Fruit fly (Drosophila melanogaster) whole organism, embryonic: ENCODE data around the gene CG6569.

Source experiments
- Ada2b ChIP-seq: fragments of 200-800 bp; sonication (Bioruptor generic); IDR thresholded peaks from 2 replicates; pipeline ENCODE4 v1.3.6; 2022; ENCODE audit warnings: missing biosample characterization, missing genetic modification characterization
- BEAF-32 ChIP-seq: fragments of 200-800 bp; sonication (Bioruptor generic); optimal IDR thresholded peaks from 3 replicates; lab custom pipeline; 2017; ENCODE audit warnings: missing biosample characterization, missing genetic modification characterization, mild to moderate bottlenecking, moderate library complexity, missing genetic modification reagents
- CG11247 ChIP-seq: fragments of 200-800 bp; sonication (Bioruptor generic); IDR thresholded peaks from 2 replicates; pipeline ENCODE4 v1.3.6; 2022; ENCODE audit warnings: missing biosample characterization, missing genetic modification characterization
- CG11504 ChIP-seq: fragments of 200-800 bp; sonication (Bioruptor generic); optimal IDR thresholded peaks from 3 replicates; lab custom pipeline; 2019; ENCODE audit warnings: missing biosample characterization, mild to moderate bottlenecking, missing genetic modification characterization, moderate library complexity
- CG12236 ChIP-seq: fragments of 200-800 bp; sonication (Bioruptor generic); optimal IDR thresholded peaks from 2 replicates; lab custom pipeline; 2016; ENCODE audit warnings: missing biosample characterization, missing genetic modification characterization
- CG12659 ChIP-seq: fragments of 200-800 bp; sonication (Bioruptor generic); optimal IDR thresholded peaks from 3 replicates; lab custom pipeline; 2017; ENCODE audit warnings: mild to moderate bottlenecking, missing biosample characterization, missing genetic modification reagents, missing genetic modification characterization
- CG13624 ChIP-seq: fragments of 200-800 bp; sonication (Bioruptor generic); optimal IDR thresholded peaks from 2 replicates; lab custom pipeline; 2016; ENCODE audit warnings: missing biosample characterization, missing genetic modification characterization
- CG15011 ChIP-seq: fragments of 200-800 bp; sonication (Bioruptor generic); optimal IDR thresholded peaks from 3 replicates; lab custom pipeline; 2018; ENCODE audit warnings: missing biosample characterization, mild to moderate bottlenecking, missing genetic modification characterization
- CG15073 ChIP-seq: fragments of 200-800 bp; sonication (Bioruptor generic); optimal IDR thresholded peaks from 2 replicates; lab custom pipeline; 2016; ENCODE audit warnings: missing biosample characterization, missing genetic modification characterization
- CG15269 ChIP-seq: fragments of 200-800 bp; sonication (Bioruptor generic); optimal IDR thresholded peaks from 2 replicates; lab custom pipeline; 2018; ENCODE audit warnings: missing biosample characterization, mild to moderate bottlenecking, missing genetic modification characterization, moderate library complexity
- CG17361 ChIP-seq: fragments of 200-800 bp; sonication (Bioruptor generic); IDR thresholded peaks from 3 replicates; pipeline ENCODE4 v1.3.6; 2022; ENCODE audit warnings: missing biosample characterization, missing genetic modification characterization
- CG18262 ChIP-seq: fragments of 200-800 bp; optimal IDR thresholded peaks from 3 replicates; lab custom pipeline; 2019; ENCODE audit warnings: missing biosample characterization, mild to moderate bottlenecking, missing genetic modification characterization, moderate library complexity
- CG18476 ChIP-seq: fragments of 200-800 bp; sonication (Bioruptor generic); optimal IDR thresholded peaks from 2 replicates; lab custom pipeline; 2016; ENCODE audit warnings: missing biosample characterization, mild to moderate bottlenecking, missing genetic modification characterization
- CG33213 ChIP-seq: fragments of 200-800 bp; sonication (Bioruptor generic); optimal IDR thresholded peaks from 3 replicates; lab custom pipeline; 2016; ENCODE audit warnings: missing biosample characterization, missing genetic modification characterization
- CG4854 ChIP-seq: fragments of 200-800 bp; sonication (Bioruptor generic); optimal IDR thresholded peaks from 2 replicates; lab custom pipeline; 2016; ENCODE audit warnings: missing biosample characterization, missing genetic modification characterization, inconsistent platforms
- CG5180 ChIP-seq: fragments of 200-800 bp; sonication (Bioruptor generic); optimal IDR thresholded peaks from 3 replicates; lab custom pipeline; 2017; ENCODE audit warnings: missing biosample characterization, missing genetic modification characterization, mild to moderate bottlenecking, moderate library complexity, missing genetic modification reagents
- CG6272 ChIP-seq: fragments of 200-800 bp; sonication (Bioruptor generic); IDR thresholded peaks from 2 replicates; pipeline ENCODE4 v1.3.6; 2022; ENCODE audit warnings: missing biosample characterization, missing genetic modification characterization
- Camta ChIP-seq: fragments of 200-800 bp; sonication (Bioruptor generic); optimal IDR thresholded peaks from 2 replicates; lab custom pipeline; 2016; ENCODE audit warnings: missing biosample characterization, missing genetic modification characterization
- D19B ChIP-seq: fragments of 200-800 bp; sonication (Bioruptor generic); optimal IDR thresholded peaks from 2 replicates; lab custom pipeline; 2017; ENCODE audit warnings: missing biosample characterization, mild to moderate bottlenecking, missing genetic modification characterization
- Dad ChIP-seq: fragments of 200-800 bp; sonication (Bioruptor generic); optimal IDR thresholded peaks from 3 replicates; lab custom pipeline; 2016; ENCODE audit warnings: missing biosample characterization, missing genetic modification characterization
- Dip2 ChIP-seq: fragments of 200-800 bp; sonication (Bioruptor generic); IDR thresholded peaks from 2 replicates; pipeline ENCODE4 v1.3.6; 2022; ENCODE audit warnings: missing biosample characterization, missing genetic modification characterization
- Dref ChIP-seq: fragments of 200-800 bp; sonication (Bioruptor generic); IDR thresholded peaks from 2 replicates; pipeline ENCODE4 v1.3.6; 2022; ENCODE audit warnings: missing biosample characterization, missing genetic modification characterization
- Drgx ChIP-seq: fragments of 200-800 bp; sonication (Bioruptor generic); IDR thresholded peaks from 2 replicates; pipeline ENCODE4 v1.3.6; 2022; ENCODE audit warnings: missing biosample characterization, missing genetic modification characterization
- HmgD ChIP-seq: fragments of 200-800 bp; sonication (Bioruptor generic); optimal IDR thresholded peaks from 3 replicates; lab custom pipeline; 2016; ENCODE audit warnings: missing biosample characterization, missing genetic modification characterization
- Sin3A ChIP-seq: fragments of >200 bp; optimal IDR thresholded peaks from 2 replicates; lab custom pipeline; 2018
- Ssrp ChIP-seq: fragments of 200-800 bp; sonication (Bioruptor generic); optimal IDR thresholded peaks from 2 replicates; lab custom pipeline; 2018; ENCODE audit warnings: missing biosample characterization, mild to moderate bottlenecking, missing genetic modification characterization, moderate library complexity
- Taf1 ChIP-seq: fragments of 200-800 bp; sonication (Bioruptor generic); IDR thresholded peaks from 2 replicates; pipeline ENCODE4 v1.3.6; 2022; ENCODE audit warnings: missing biosample characterization, missing genetic modification characterization
- abd-A ChIP-seq: fragments of 200-800 bp; sonication (Bioruptor generic); optimal IDR thresholded peaks from 3 replicates; lab custom pipeline; 2019; ENCODE audit warnings: missing biosample characterization, mild to moderate bottlenecking, missing genetic modification characterization, moderate library complexity
- corto ChIP-seq: fragments of 200-800 bp; sonication (Bioruptor generic); optimal IDR thresholded peaks from 2 replicates; lab custom pipeline; 2016; ENCODE audit warnings: missing biosample characterization, mild to moderate bottlenecking, missing genetic modification characterization, moderate library complexity
- crp ChIP-seq, 2 experiments: fragments of 200-800 bp; sonication (Bioruptor generic); optimal IDR thresholded peaks; 2 replicates in 1 of 2; 3 replicates in 1 of 2; lab custom pipeline; 2017; ENCODE audit warnings: missing biosample characterization in 2 of 2, missing genetic modification characterization in 2 of 2, mild to moderate bottlenecking in 1 of 2, moderate library complexity in 1 of 2
- dan ChIP-seq: fragments of 200-800 bp; sonication (Bioruptor generic); IDR thresholded peaks from 2 replicates; pipeline ENCODE4 v1.3.6; 2022; ENCODE audit warnings: missing biosample characterization, missing genetic modification characterization
- danr ChIP-seq: fragments of 200-800 bp; sonication (Bioruptor generic); IDR thresholded peaks from 2 replicates; pipeline ENCODE4 v1.3.6; 2022; ENCODE audit warnings: missing biosample characterization, missing genetic modification characterization
- dysf ChIP-seq: fragments of 200-800 bp; sonication (Bioruptor generic); IDR thresholded peaks from 3 replicates; pipeline ENCODE4 v1.3.6; 2022; ENCODE audit warnings: missing biosample characterization, missing genetic modification characterization
- eve ChIP-seq, 2 experiments: fragments of >200 bp; optimal IDR thresholded peaks; 2 replicates each; lab custom pipeline; 2017; ENCODE audit warnings: missing biosample characterization in 2 of 2, missing genetic modification characterization in 2 of 2
- eyg ChIP-seq: fragments of 200-800 bp; sonication (Bioruptor generic); optimal IDR thresholded peaks from 3 replicates; lab custom pipeline; 2016; ENCODE audit warnings: missing biosample characterization, missing genetic modification characterization
- gcm ChIP-seq: fragments of 200-800 bp; sonication (Bioruptor generic); optimal IDR thresholded peaks from 2 replicates; lab custom pipeline; 2019; ENCODE audit warnings: missing biosample characterization, mild to moderate bottlenecking, missing genetic modification characterization, moderate library complexity
- gfzf ChIP-seq: fragments of 200-800 bp; sonication (Bioruptor generic); optimal IDR thresholded peaks from 2 replicates; lab custom pipeline; 2016; ENCODE audit warnings: missing biosample characterization, mild to moderate bottlenecking, missing genetic modification characterization, moderate library complexity
- kah ChIP-seq: fragments of 200-800 bp; sonication (Bioruptor generic); optimal IDR thresholded peaks from 2 replicates; lab custom pipeline; 2018; ENCODE audit warnings: missing biosample characterization, mild to moderate bottlenecking, missing genetic modification characterization
- nom ChIP-seq: fragments of 200-800 bp; sonication (Bioruptor generic); optimal IDR thresholded peaks from 2 replicates; lab custom pipeline; 2017; ENCODE audit warnings: missing biosample characterization, missing genetic modification characterization, mild to moderate bottlenecking, moderate library complexity, missing genetic modification reagents
- onecut ChIP-seq: fragments of 200-800 bp; sonication (Bioruptor generic); IDR thresholded peaks from 2 replicates; pipeline ENCODE4 v1.3.6; 2022; ENCODE audit warnings: missing biosample characterization, missing genetic modification characterization
- otp ChIP-seq: fragments of 200-800 bp; sonication (Bioruptor generic); IDR thresholded peaks from 3 replicates; pipeline ENCODE4, ENCODE4 v1.3.6; 2022; ENCODE audit warnings: missing biosample characterization, missing genetic modification characterization
- pan ChIP-seq, 4 experiments: fragments of >200 bp in 3 of 4; fragments of 200-800 bp in 1 of 4; sonication (Bioruptor generic) in 1 of 4; optimal IDR thresholded peaks in 3 of 4; IDR thresholded peaks in 1 of 4; 2 replicates each; pipeline versions ENCODE4 v1.3.6 to Lab custom; 2017 to 2022; ENCODE audit warnings: missing biosample characterization in 2 of 4, missing genetic modification characterization in 2 of 4, mixed read lengths in 1 of 4
- pho ChIP-seq: fragments of 200-800 bp; sonication (Bioruptor generic); optimal IDR thresholded peaks from 2 replicates; lab custom pipeline; 2016; ENCODE audit warnings: missing biosample characterization, missing genetic modification characterization
- scrt ChIP-seq: fragments of 200-800 bp; sonication (Bioruptor generic); optimal IDR thresholded peaks from 2 replicates; lab custom pipeline; 2018; ENCODE audit warnings: missing biosample characterization, mild to moderate bottlenecking, missing genetic modification characterization, moderate library complexity
- sisA ChIP-seq: fragments of 200-800 bp; sonication (Bioruptor generic); IDR thresholded peaks from 2 replicates; pipeline ENCODE4 v1.3.6; 2022; ENCODE audit warnings: missing biosample characterization, missing genetic modification characterization
- slbo ChIP-seq: fragments of 200-800 bp; sonication (Bioruptor generic); IDR thresholded peaks from 2 replicates; pipeline ENCODE4 v1.3.6; 2022; ENCODE audit warnings: missing biosample characterization, missing genetic modification characterization
- slou ChIP-seq: fragments of 200-800 bp; sonication (Bioruptor generic); optimal IDR thresholded peaks from 3 replicates; lab custom pipeline; 2016; ENCODE audit warnings: missing biosample characterization, missing genetic modification characterization
- tup ChIP-seq: fragments of 200-800 bp; sonication (Bioruptor generic); optimal IDR thresholded peaks from 2 replicates; lab custom pipeline; 2016; ENCODE audit warnings: missing biosample characterization, mild to moderate bottlenecking, missing genetic modification characterization, moderate library complexity
- twi ChIP-seq: fragments of 200-800 bp; optimal IDR thresholded peaks from 2 replicates; lab custom pipeline; 2019; ENCODE audit warnings: missing biosample characterization, mild to moderate bottlenecking, missing genetic modification characterization, moderate library complexity
- usp ChIP-seq: fragments of >200 bp; optimal IDR thresholded peaks from 2 replicates; lab custom pipeline; 2017; ENCODE audit warnings: missing biosample characterization, missing genetic modification characterization
- vnd ChIP-seq: fragments of 200-800 bp; sonication (Bioruptor generic); IDR thresholded peaks from 3 replicates; pipeline ENCODE4 v1.3.6; 2022; ENCODE audit warnings: missing biosample characterization, missing genetic modification characterization; ENCODE audit not compliant: partially characterized antibody

CG6569 gene

DNA sequence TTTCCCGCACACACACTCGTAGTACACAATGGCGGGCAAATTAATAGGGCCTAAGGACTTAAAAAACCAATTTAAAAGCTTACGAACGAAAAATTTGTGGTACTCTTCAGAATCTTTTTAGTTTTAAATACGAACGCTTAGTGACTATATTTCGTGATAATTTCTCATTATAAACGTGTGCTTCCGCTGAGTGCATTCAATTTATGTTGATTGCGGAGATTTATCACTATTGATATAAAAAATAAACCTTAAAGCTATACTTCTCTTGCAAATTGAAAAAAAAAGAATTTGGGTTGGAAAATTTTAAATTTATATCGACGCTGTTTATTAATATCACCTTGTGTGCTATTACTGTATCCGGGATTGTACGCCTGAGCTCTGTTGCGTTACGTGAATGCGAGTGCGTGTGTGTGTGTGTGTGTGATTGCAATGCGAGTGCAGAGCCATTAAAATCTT, 18.7 kb downstream of the CG6569 start (continued):
- TF ChIP-seq crp (GFP tag; optimal IDR thresholded peaks at IDR 0.05; lab: Kevin White, UChicago) (peak in 1 of 2 experiments; percentile 23), CG11504 (peak; percentile 87), Taf1 (no peak), CG12236 (GFP tag; lab: Kevin White, UChicago) (peak; percentile 19), dysf (peak; percentile 63), CG18476 (peak; percentile 62), CG5180 (GFP tag; lab: Kevin White, UChicago) (peak; percentile 60), CG13624 (no peak), BEAF-32 (GFP tag; lab: Kevin White, UChicago) (no peak), Ssrp (tag; lab: Kevin White, UChicago) (peak; percentile 73), CG15269 (peak; percentile 61), Ada2b (GFP tag; lab: Robert Waterston, UW) (peak; percentile 59), kah (peak; percentile 28), gcm (GFP tag; lab: Kevin White, UChicago) (peak; percentile 67), nom (GFP tag; lab: Kevin White, UChicago) (peak; percentile 90), CG18262 (peak; percentile 91), scrt (GFP tag; lab: Kevin White, UChicago) (no peak), CG6272 (GFP tag; lab: Robert Waterston, UW) (no peak), slbo (GFP tag; lab: Robert Waterston, UW) (peak; percentile 37), CG12659 (GFP tag; lab: Kevin White, UChicago) (peak; percentile 69), danr (GFP tag; lab: Robert Waterston, UW) (no peak), abd-A (tag; lab: Kevin White, UChicago) (no peak), pho (GFP tag; lab: Kevin White, UChicago) (peak; percentile 37), Dref (no peak), dan (GFP tag; lab: Robert Waterston, UW) (no peak), CG15011 (GFP tag; lab: Kevin White, UChicago) (peak; percentile 63), otp (GFP tag; lab: Robert Waterston, UW) (no peak), corto (GFP tag; lab: Kevin White, UChicago) (peak; percentile 90), CG4854 (GFP tag; lab: Kevin White, UChicago) (peak; percentile 26), vnd (GFP tag; lab: Robert Waterston, UW) (no peak), D19B (peak; percentile 8), eyg (GFP tag; lab: Kevin White, UChicago) (peak; percentile 27), gfzf (GFP tag; lab: Kevin White, UChicago) (no peak), slou (GFP tag; lab: Kevin White, UChicago) (peak; percentile 52), onecut (0 out of 2 replicates have a peak, but pooled peaks have one; percentile 33), Camta (GFP tag; lab: Kevin White, UChicago) (peak; percentile 57), Sin3A (lab: Kevin White, UChicago) (no peak), CG15073 (GFP tag; lab: Kevin White, UChicago) (no peak), Dad (GFP tag; lab: Kevin White, UChicago) (peak; percentile 27), HmgD (no peak), Drgx (peak; percentile 89), tup (GFP tag; lab: Kevin White, UChicago) (no peak), usp (GFP tag; lab: Kevin White, UChicago) (no peak), eve (GFP tag; optimal IDR thresholded peaks at IDR 0.05; lab: Kevin White, UChicago) (peak; percentile 79 to 86), pan (optimal IDR thresholded peaks at IDR 0.05; lab: Kevin White, UChicago) (no peak), pan (GFP tag; optimal IDR thresholded peaks at IDR 0.05 in 1 of 2, IDR thresholded peaks at IDR 0.05 in 1 of 2) (peak in 1 of 2 experiments; percentile 35), sisA (GFP tag; lab: Robert Waterston, UW) (peak; percentile 62), CG17361 (GFP tag; lab: Robert Waterston, UW) (peak; percentile 86), CG33213 (GFP tag; lab: Kevin White, UChicago) (peak; percentile 55), Dip2 (GFP tag; lab: Robert Waterston, UW) (no peak), twi (tag; lab: Kevin White, UChicago) (no peak), CG11247 (GFP tag; lab: Robert Waterston, UW) (no peak)
